Fruit fly (Drosophila melanogaster): ENCODE data around the gene CG10591.

CG10591 gene

DNA sequence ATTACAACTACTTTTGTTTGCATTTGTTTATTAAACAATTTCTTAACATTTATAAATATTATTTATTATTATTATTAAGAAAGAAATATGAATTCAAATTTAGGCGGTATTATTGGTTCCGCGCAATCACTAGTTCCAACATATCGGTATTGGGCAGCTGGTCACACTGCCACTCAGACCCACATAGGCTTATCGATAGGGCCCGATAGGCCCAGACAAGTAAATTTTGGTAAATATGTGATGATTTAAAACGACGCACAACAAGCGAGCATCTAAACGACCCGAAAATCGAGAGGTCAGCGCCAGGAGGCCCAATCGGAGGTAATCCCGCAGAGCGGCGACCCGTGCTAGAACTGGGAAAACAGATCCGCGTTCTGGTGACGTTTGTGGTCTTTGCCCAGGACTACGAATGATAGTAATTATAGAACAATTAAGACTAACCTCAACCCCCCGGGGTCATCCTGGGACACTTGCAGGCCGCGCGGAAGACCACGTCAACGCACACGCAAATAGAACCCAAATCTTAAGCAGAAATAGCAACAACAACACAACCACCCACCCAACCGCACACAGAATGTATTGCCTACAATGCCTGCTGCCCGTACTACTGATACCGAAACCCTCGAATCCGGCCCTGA, 34.3 kb downstream of the CG10591 start, which contains the start of gene bc10 (continued):
- no peak for TF ChIP-seq Rx (GFP tag; IDR thresholded peaks at IDR 0.05)
- TF ChIP-seq shn (GFP tag; optimal IDR thresholded peaks at IDR 0.05), result no peak
- peak; percentile 1 for TF ChIP-seq Ets97D (GFP tag; optimal IDR thresholded peaks at IDR 0.05)
- no peak for TF ChIP-seq ssp (GFP tag; IDR thresholded peaks at IDR 0.05)
- TF ChIP-seq CG32532 (GFP tag; IDR thresholded peaks at IDR 0.05), result no peak
- TF ChIP-seq HLHmδ (GFP tag; optimal IDR thresholded peaks at IDR 0.05), result no peak
- TF ChIP-seq Aef1 (GFP tag; IDR thresholded peaks at IDR 0.05), result no peak
- TF ChIP-seq Sin3A (optimal IDR thresholded peaks at IDR 0.05), result peak; percentile 24
- no peak for TF ChIP-seq Fer3 (tag; optimal IDR thresholded peaks at IDR 0.05)
- TF ChIP-seq Neu2 (GFP tag; optimal IDR thresholded peaks at IDR 0.05; ENCODE audit: borderline replicate concordance), result no peak
- TF ChIP-seq CG4404 (GFP tag; IDR thresholded peaks at IDR 0.05), result no peak
- TF ChIP-seq CG31388 (GFP tag; optimal IDR thresholded peaks at IDR 0.05), result no peak
- TF ChIP-seq sug (tag; optimal IDR thresholded peaks at IDR 0.05), result peak; percentile 44
- TF ChIP-seq H2.0 (GFP tag; IDR thresholded peaks at IDR 0.05), result no peak
- no peak for TF ChIP-seq CG8089 (GFP tag; optimal IDR thresholded peaks at IDR 0.05)
- TF ChIP-seq lov (optimal IDR thresholded peaks at IDR 0.05), result no peak
- no peak for TF ChIP-seq lov (GFP tag; IDR thresholded peaks at IDR 0.05)
- TF ChIP-seq D (optimal IDR thresholded peaks at IDR 0.05), result peak; percentile 32
- TF ChIP-seq D (GFP tag; optimal IDR thresholded peaks at IDR 0.05), result no peak
- TF ChIP-seq salm (tag; optimal IDR thresholded peaks at IDR 0.05), result no peak
- TF ChIP-seq ERR (GFP tag; optimal IDR thresholded peaks at IDR 0.05), result no peak
- peak; percentile 98 for TF ChIP-seq Dp (GFP tag; optimal IDR thresholded peaks at IDR 0.05)
- TF ChIP-seq CG3995 (GFP tag; optimal IDR thresholded peaks at IDR 0.05), result peak; percentile 73
- no peak for TF ChIP-seq CG32772 (GFP tag; IDR thresholded peaks at IDR 0.05)
- TF ChIP-seq CG12236 (GFP tag; optimal IDR thresholded peaks at IDR 0.05), result no peak
- no peak for TF ChIP-seq CG2889 (GFP tag; IDR thresholded peaks at IDR 0.05)
- no peak for TF ChIP-seq Asciz (GFP tag; optimal IDR thresholded peaks at IDR 0.05)
- TF ChIP-seq hth (optimal IDR thresholded peaks at IDR 0.05), result no peak
- TF ChIP-seq zen2 (GFP tag; IDR thresholded peaks at IDR 0.05; ENCODE audit: partially characterized antibody), result peak; percentile 54; the same call in 1 of the 3 replicates
- no peak for TF ChIP-seq CG3726 (GFP tag; IDR thresholded peaks at IDR 0.05)
- no peak for TF ChIP-seq ranshi (GFP tag; IDR thresholded peaks at IDR 0.05)
- no peak for TF ChIP-seq bsh (GFP tag; optimal IDR thresholded peaks at IDR 0.05)
- TF ChIP-seq CG12659 (GFP tag; optimal IDR thresholded peaks at IDR 0.05), result peak; percentile 64
- no peak for TF ChIP-seq sqz (GFP tag; optimal IDR thresholded peaks at IDR 0.05)
- no peak for TF ChIP-seq Nf-YB (GFP tag; optimal IDR thresholded peaks at IDR 0.05)
- TF ChIP-seq maf-S (GFP tag; optimal IDR thresholded peaks at IDR 0.05), result no peak
- no peak for TF ChIP-seq CG18619 (GFP tag; optimal IDR thresholded peaks at IDR 0.05)
- peak; percentile 72 for TF ChIP-seq CG17186 (GFP tag; optimal IDR thresholded peaks at IDR 0.05)
- no peak for TF ChIP-seq Bteb2 (GFP tag; optimal IDR thresholded peaks at IDR 0.05)
- no peak for TF ChIP-seq tx (GFP tag; optimal IDR thresholded peaks at IDR 0.05)
- no peak for TF ChIP-seq CG8944 (GFP tag; optimal IDR thresholded peaks at IDR 0.05)
- TF ChIP-seq tio (GFP tag; optimal IDR thresholded peaks at IDR 0.05), result no peak
- TF ChIP-seq pb (GFP tag; optimal IDR thresholded peaks at IDR 0.05), result no peak
- peak; percentile 4 for TF ChIP-seq exex (tag; optimal IDR thresholded peaks at IDR 0.05)
- peak; percentile 82 for TF ChIP-seq CG9797 (GFP tag; optimal IDR thresholded peaks at IDR 0.05)
- TF ChIP-seq sisA (GFP tag; IDR thresholded peaks at IDR 0.05), result no peak
- TF ChIP-seq Optix (GFP tag; IDR thresholded peaks at IDR 0.05), result no peak
- no peak for TF ChIP-seq bigmax (GFP tag; optimal IDR thresholded peaks at IDR 0.05)
- no peak for TF ChIP-seq CG7786 (GFP tag; optimal IDR thresholded peaks at IDR 0.05)
- peak; percentile 10 for TF ChIP-seq CG10267 (tag; optimal IDR thresholded peaks at IDR 0.05)
- TF ChIP-seq CG12744 (GFP tag; optimal IDR thresholded peaks at IDR 0.05), result no peak
- TF ChIP-seq da (GFP tag; optimal IDR thresholded peaks at IDR 0.05), result no peak
